Fruit fly (Drosophila melanogaster): ENCODE measurements around the gene CG6999.

CG6999 gene

dm6 chrX:9118961-9119633, 30.9 kb downstream of the CG6999 start (continued):
- TF ChIP-seq abd-A (tag; optimal IDR thresholded peaks at IDR 0.05) (peak; percentile 72), Abd-B (GFP tag; optimal IDR thresholded peaks at IDR 0.05) (peak; percentile 47), scrt (GFP tag; optimal IDR thresholded peaks at IDR 0.05) (peak; percentile 12), trem (tag; optimal IDR thresholded peaks at IDR 0.05) (peak; percentile 29), chif (GFP tag; optimal IDR thresholded peaks at IDR 0.05) (peak in 1 of 2 experiments; percentile 6), pb (GFP tag; optimal IDR thresholded peaks at IDR 0.05) (no peak), Blimp-1 (GFP tag; optimal IDR thresholded peaks at IDR 0.05) (peak; percentile 65), CG4424 (GFP tag; optimal IDR thresholded peaks at IDR 0.05) (peak; percentile 54), CG12104 (GFP tag; optimal IDR thresholded peaks at IDR 0.05) (peak; percentile 17), bcd (GFP tag; optimal IDR thresholded peaks at IDR 0.05) (peak; percentile 47), hkb (optimal IDR thresholded peaks at IDR 0.05) (no peak), hkb (GFP tag; IDR thresholded peaks at IDR 0.05) (peak; percentile 64), CG11695 (GFP tag; IDR thresholded peaks at IDR 0.05) (0 out of 3 replicates have a peak, but pooled peaks have one; percentile 43), Rfx (GFP tag; IDR thresholded peaks at IDR 0.05) (0 out of 2 replicates have a peak, but pooled peaks have one; percentile 15), CG13296 (GFP tag; optimal IDR thresholded peaks at IDR 0.05) (peak; percentile 46), Antp (GFP tag; optimal IDR thresholded peaks at IDR 0.05) (peak; percentile 12), Deaf1 (tag; optimal IDR thresholded peaks at IDR 0.05) (peak; percentile 21), CG34224 (GFP tag; IDR thresholded peaks at IDR 0.05; ENCODE audit: partially characterized antibody) (no peak), CG15011 (GFP tag; optimal IDR thresholded peaks at IDR 0.05) (peak; percentile 10), CG18599 (GFP tag; optimal IDR thresholded peaks at IDR 0.05) (peak; percentile 65), slp2 (GFP tag; optimal IDR thresholded peaks at IDR 0.05) (peak; percentile 20), crol (GFP tag; IDR thresholded peaks at IDR 0.05) (peak; percentile 84), CG15269 (tag; optimal IDR thresholded peaks at IDR 0.05) (no peak), esg (GFP tag; conservative IDR thresholded peaks at IDR 0.05) (0 out of 2 replicates have a peak, but pooled peaks have one; percentile 9), prd (optimal IDR thresholded peaks at IDR 0.05) (no peak), prd (GFP tag; IDR thresholded peaks at IDR 0.05) (peak; percentile 27; the same call in 2 of the 3 replicates), CG34376 (GFP tag; optimal IDR thresholded peaks at IDR 0.05) (no peak), CG10267 (tag; optimal IDR thresholded peaks at IDR 0.05) (peak; percentile 16), Adf1 (GFP tag; IDR thresholded peaks at IDR 0.05) (no peak), CG9215 (GFP tag; IDR thresholded peaks at IDR 0.05) (no peak), D (optimal IDR thresholded peaks at IDR 0.05) (no peak), D (GFP tag; optimal IDR thresholded peaks at IDR 0.05) (peak; percentile 59), CG32772 (GFP tag; IDR thresholded peaks at IDR 0.05) (no peak), CG10209 (GFP tag; optimal IDR thresholded peaks at IDR 0.05) (peak; percentile 2), CG7839 (tag; optimal IDR thresholded peaks at IDR 0.05) (peak; percentile 65), fd96Cb (tag; optimal IDR thresholded peaks at IDR 0.05) (peak; percentile 68), CG17186 (GFP tag; optimal IDR thresholded peaks at IDR 0.05) (no peak), lab (GFP tag; optimal IDR thresholded peaks at IDR 0.05) (peak; percentile 64), Meics (GFP tag; optimal IDR thresholded peaks at IDR 0.05) (peak; percentile 31), D19B (GFP tag; optimal IDR thresholded peaks at IDR 0.05) (peak; percentile 20), CG3281 (GFP tag; optimal IDR thresholded peaks at IDR 0.05) (peak; percentile 57), Mes4 (GFP tag; optimal IDR thresholded peaks at IDR 0.05) (no peak), dmrt99B (tag; optimal IDR thresholded peaks at IDR 0.05) (peak; percentile 76), danr (GFP tag; IDR thresholded peaks at IDR 0.05) (no peak), CG17385 (GFP tag; optimal IDR thresholded peaks at IDR 0.05) (peak; percentile 54), B-H2 (GFP tag; optimal IDR thresholded peaks at IDR 0.05) (no peak), luna (GFP tag; optimal IDR thresholded peaks at IDR 0.05) (no peak), nom (GFP tag; optimal IDR thresholded peaks at IDR 0.05) (no peak), CG14667 (GFP tag; IDR thresholded peaks at IDR 0.05) (peak; percentile 30; the same call in 1 of the 2 replicates)

All from whole organism, embryonic.